Fruit fly (Drosophila melanogaster): ENCODE measurements around the gene Nulp1.

DNA sequence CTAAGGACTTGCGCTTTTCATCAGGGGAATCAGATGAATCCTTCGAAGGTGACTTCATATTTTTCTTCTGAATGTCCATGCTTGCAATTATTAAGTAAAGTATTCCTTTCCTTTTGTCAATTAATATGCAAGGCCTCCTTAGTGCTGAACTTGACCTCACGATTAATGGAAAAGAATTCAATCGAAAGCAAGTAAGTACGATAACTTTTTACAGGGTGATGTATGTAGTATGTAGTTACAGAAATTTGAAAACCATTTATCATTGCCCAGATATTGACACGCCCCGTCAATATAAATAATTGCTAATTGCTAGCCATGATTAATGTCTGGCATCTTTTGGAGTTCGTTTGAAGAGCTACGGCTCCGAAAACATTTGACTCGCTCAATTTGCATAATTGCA, 40.3 kb upstream of the Nulp1 start, which contains the start of gene CG42591:
- TF ChIP-seq CG11294 (GFP tag; IDR thresholded peaks at IDR 0.05) (no peak), Eip93F (GFP tag; optimal IDR thresholded peaks at IDR 0.05) (no peak), ss (GFP tag; optimal IDR thresholded peaks at IDR 0.05) (no peak), Lpt (GFP tag; optimal IDR thresholded peaks at IDR 0.05) (no peak), CG6276 (GFP tag; optimal IDR thresholded peaks at IDR 0.05) (no peak), Eip75B (GFP tag; optimal IDR thresholded peaks at IDR 0.05) (no peak), CG1621 (tag; optimal IDR thresholded peaks at IDR 0.05) (no peak)
